Worm (Caenorhabditis elegans) whole organism, L1 larva: ENCODE data around the gene T13A10.64.

Experiments
- ama-1 ChIP-seq: fragments of 150-350 bp; optimal IDR thresholded peaks from 2 replicates; lab custom pipeline; 2014
- ceh-63 ChIP-seq: fragments of 200-800 bp; sonication (Bioruptor generic); optimal IDR thresholded peaks from 2 replicates; lab custom pipeline; 2018; ENCODE audit warnings: mild to moderate bottlenecking, missing genetic modification characterization, missing compliant biosample characterization
- zag-1 ChIP-seq: fragments of 150-350 bp; optimal IDR thresholded peaks from 2 replicates; lab custom pipeline; 2014; ENCODE audit warnings: missing biosample characterization, missing genetic modification characterization

ce11 chrIV:6217503-6217902 is 37.2 kb upstream of the T13A10.64 start:
- TF ChIP-seq ceh-63 (GFP tag; lab: Kevin White, UChicago) = no peak
- TF ChIP-seq ama-1 (lab: Kevin White, UChicago) = no peak
- no peak for TF ChIP-seq zag-1 (tag; lab: Kevin White, UChicago)
